Fruit fly (Drosophila melanogaster) whole organism, embryonic: ENCODE data around the gene term.
A peak's percentile ranks its signal among the peaks of the same experiment; 100 is the strongest.

Experiments
- Aef1 ChIP-seq: fragments of 200-800 bp; sonication (Bioruptor generic); IDR thresholded peaks from 3 replicates; pipeline ENCODE4 v1.3.6; 2022; ENCODE audit warnings: missing biosample characterization, missing genetic modification characterization
- Atf-2 ChIP-seq: fragments of 200-800 bp; sonication (Bioruptor generic); optimal IDR thresholded peaks from 2 replicates; lab custom pipeline; 2016; ENCODE audit warnings: missing biosample characterization, missing genetic modification characterization
- Atf3 ChIP-seq: fragments of 200-800 bp; sonication (Bioruptor generic); optimal IDR thresholded peaks from 3 replicates; lab custom pipeline; 2016; ENCODE audit warnings: missing biosample characterization, missing genetic modification characterization
- Atf6 ChIP-seq: fragments of 200-800 bp; sonication (Bioruptor generic); IDR thresholded peaks from 2 replicates; pipeline ENCODE4 v1.3.6; 2022; ENCODE audit warnings: missing biosample characterization, missing genetic modification characterization
- CG10209 ChIP-seq: fragments of 200-800 bp; sonication (Bioruptor generic); optimal IDR thresholded peaks from 3 replicates; lab custom pipeline; 2017; ENCODE audit warnings: missing biosample characterization, mild to moderate bottlenecking, missing genetic modification characterization, missing genetic modification reagents
- CG11560 ChIP-seq: fragments of 200-800 bp; sonication (Bioruptor generic); IDR thresholded peaks from 3 replicates; pipeline ENCODE4 v1.3.6; 2022; ENCODE audit warnings: missing biosample characterization, missing genetic modification characterization
- CG11723 ChIP-seq: fragments of 200-800 bp; sonication (Bioruptor generic); optimal IDR thresholded peaks from 2 replicates; lab custom pipeline; 2017; ENCODE audit warnings: missing biosample characterization, mild to moderate bottlenecking, missing genetic modification characterization
- CG12391 ChIP-seq: fragments of 200-800 bp; sonication (Bioruptor generic); optimal IDR thresholded peaks from 3 replicates; lab custom pipeline; 2018; ENCODE audit warnings: missing biosample characterization, mild to moderate bottlenecking, missing genetic modification characterization, moderate library complexity
- CG13123 ChIP-seq: fragments of 200-800 bp; sonication (Bioruptor generic); optimal IDR thresholded peaks from 2 replicates; lab custom pipeline; 2016; ENCODE audit warnings: missing biosample characterization, missing genetic modification characterization
- CG13894 ChIP-seq: fragments of 200-800 bp; sonication (Bioruptor generic); optimal IDR thresholded peaks from 3 replicates; lab custom pipeline; 2018; ENCODE audit warnings: missing biosample characterization, mild to moderate bottlenecking, missing genetic modification characterization, moderate library complexity
- CG16863 ChIP-seq: fragments of 200-800 bp; sonication (Bioruptor generic); optimal IDR thresholded peaks from 3 replicates; lab custom pipeline; 2016; ENCODE audit warnings: missing biosample characterization, missing genetic modification characterization
- CG17802 ChIP-seq: fragments of 200-800 bp; sonication (Bioruptor generic); optimal IDR thresholded peaks from 2 replicates; lab custom pipeline; 2018; ENCODE audit warnings: missing biosample characterization, mild to moderate bottlenecking, missing genetic modification characterization, moderate library complexity
- CG18476 ChIP-seq: fragments of 200-800 bp; sonication (Bioruptor generic); optimal IDR thresholded peaks from 2 replicates; lab custom pipeline; 2016; ENCODE audit warnings: missing biosample characterization, mild to moderate bottlenecking, missing genetic modification characterization
- CG2678 ChIP-seq: fragments of 200-800 bp; sonication (Bioruptor generic); optimal IDR thresholded peaks from 3 replicates; lab custom pipeline; 2019; ENCODE audit warnings: missing biosample characterization, mild to moderate bottlenecking, missing genetic modification characterization, moderate library complexity
- CG34422 ChIP-seq: fragments of 200-800 bp; sonication (Bioruptor generic); IDR thresholded peaks from 3 replicates; pipeline ENCODE4 v1.3.6; 2022; ENCODE audit warnings: missing biosample characterization, missing genetic modification characterization
- CG6272 ChIP-seq: fragments of 200-800 bp; sonication (Bioruptor generic); IDR thresholded peaks from 2 replicates; pipeline ENCODE4 v1.3.6; 2022; ENCODE audit warnings: missing biosample characterization, missing genetic modification characterization
- CG8089 ChIP-seq: fragments of 200-800 bp; sonication (Bioruptor generic); optimal IDR thresholded peaks from 3 replicates; lab custom pipeline; 2016; ENCODE audit warnings: missing biosample characterization, missing genetic modification characterization
- D19B ChIP-seq: fragments of 200-800 bp; sonication (Bioruptor generic); optimal IDR thresholded peaks from 2 replicates; lab custom pipeline; 2017; ENCODE audit warnings: missing biosample characterization, mild to moderate bottlenecking, missing genetic modification characterization
- Dbx ChIP-seq: fragments of 200-800 bp; sonication (Bioruptor generic); IDR thresholded peaks from 3 replicates; pipeline ENCODE4 v1.3.6; 2022; ENCODE audit warnings: missing biosample characterization, missing genetic modification characterization
- Deaf1 ChIP-seq: fragments of 200-800 bp; optimal IDR thresholded peaks from 3 replicates; lab custom pipeline; 2019; ENCODE audit warnings: missing biosample characterization, mild to moderate bottlenecking, missing genetic modification characterization, moderate library complexity
- E2f2 ChIP-seq: fragments of 200-800 bp; sonication (Bioruptor generic); IDR thresholded peaks from 2 replicates; pipeline ENCODE4 v1.3.6; 2022; ENCODE audit warnings: missing biosample characterization, missing genetic modification characterization
- Hr3 ChIP-seq: fragments of 200-800 bp; sonication (Bioruptor generic); optimal IDR thresholded peaks from 3 replicates; lab custom pipeline; 2016; ENCODE audit warnings: missing biosample characterization, missing genetic modification characterization
- Lhr ChIP-seq: fragments of 200-800 bp; sonication (Bioruptor generic); optimal IDR thresholded peaks from 3 replicates; lab custom pipeline; 2017; ENCODE audit warnings: mild to moderate bottlenecking, missing biosample characterization, missing genetic modification reagents, missing genetic modification characterization
- Mrtf ChIP-seq: fragments of 200-800 bp; sonication (Bioruptor generic); IDR thresholded peaks from 3 replicates; pipeline ENCODE4 v1.3.6; 2022; ENCODE audit warnings: missing biosample characterization, missing genetic modification characterization
- NC2α ChIP-seq: fragments of 200-800 bp; sonication (Bioruptor generic); optimal IDR thresholded peaks from 2 replicates; lab custom pipeline; 2016; ENCODE audit warnings: missing biosample characterization, missing genetic modification characterization
- Sox100B ChIP-seq: fragments of 200-800 bp; sonication (Bioruptor generic); optimal IDR thresholded peaks from 3 replicates; lab custom pipeline; 2018; ENCODE audit warnings: missing biosample characterization, mild to moderate bottlenecking, missing genetic modification characterization
- br ChIP-seq: fragments of >200 bp; optimal IDR thresholded peaks from 2 replicates; lab custom pipeline; 2017
- crc ChIP-seq: fragments of 200-800 bp; sonication (Bioruptor generic); optimal IDR thresholded peaks from 2 replicates; lab custom pipeline; 2016; ENCODE audit warnings: missing biosample characterization, missing genetic modification characterization
- danr ChIP-seq: fragments of 200-800 bp; sonication (Bioruptor generic); IDR thresholded peaks from 2 replicates; pipeline ENCODE4 v1.3.6; 2022; ENCODE audit warnings: missing biosample characterization, missing genetic modification characterization
- disco-r ChIP-seq: fragments of 200-800 bp; sonication (Bioruptor generic); optimal IDR thresholded peaks from 2 replicates; lab custom pipeline; 2016; ENCODE audit warnings: missing biosample characterization, missing genetic modification characterization
- ems ChIP-seq: fragments of 200-800 bp; sonication (Bioruptor generic); optimal IDR thresholded peaks from 3 replicates; lab custom pipeline; 2016; ENCODE audit warnings: missing biosample characterization, missing genetic modification characterization
- ewg ChIP-seq: fragments of 200-800 bp; sonication (Bioruptor generic); optimal IDR thresholded peaks from 3 replicates; lab custom pipeline; 2017; ENCODE audit warnings: mild to moderate bottlenecking, missing biosample characterization, missing genetic modification reagents, missing genetic modification characterization
- exex ChIP-seq: fragments of 200-800 bp; sonication (Bioruptor generic); optimal IDR thresholded peaks from 4 replicates; lab custom pipeline; 2018; ENCODE audit warnings: missing biosample characterization, mild to moderate bottlenecking, missing genetic modification characterization, moderate library complexity
- h ChIP-seq: fragments of >200 bp; optimal IDR thresholded peaks from 2 replicates; lab custom pipeline; 2017
- hb ChIP-seq: fragments of 200-800 bp; sonication (Bioruptor generic); IDR thresholded peaks from 3 replicates; pipeline ENCODE4 v1.3.6; 2022; ENCODE audit warnings: missing biosample characterization, missing genetic modification characterization; ENCODE audit not compliant: partially characterized antibody
- jing ChIP-seq: fragments of 200-800 bp; sonication (Bioruptor generic); optimal IDR thresholded peaks from 2 replicates; lab custom pipeline; 2018; ENCODE audit warnings: missing biosample characterization, mild to moderate bottlenecking, missing genetic modification characterization
- kah ChIP-seq: fragments of 200-800 bp; sonication (Bioruptor generic); optimal IDR thresholded peaks from 2 replicates; lab custom pipeline; 2018; ENCODE audit warnings: missing biosample characterization, mild to moderate bottlenecking, missing genetic modification characterization
- kay ChIP-seq: fragments of 200-800 bp; sonication (Bioruptor generic); optimal IDR thresholded peaks from 2 replicates; lab custom pipeline; 2016; ENCODE audit warnings: missing biosample characterization, missing genetic modification characterization
- lab ChIP-seq: fragments of 200-800 bp; sonication (Bioruptor generic); optimal IDR thresholded peaks from 3 replicates; lab custom pipeline; 2017; ENCODE audit warnings: missing biosample characterization, missing genetic modification characterization, mild to moderate bottlenecking, moderate library complexity, missing genetic modification reagents
- mirr ChIP-seq: fragments of 200-800 bp; sonication (Bioruptor generic); optimal IDR thresholded peaks from 3 replicates; lab custom pipeline; 2018; ENCODE audit warnings: missing biosample characterization, mild to moderate bottlenecking, missing genetic modification characterization
- nmo ChIP-seq: fragments of 200-800 bp; sonication (Bioruptor generic); optimal IDR thresholded peaks from 2 replicates; lab custom pipeline; 2018; ENCODE audit warnings: missing biosample characterization, mild to moderate bottlenecking, missing genetic modification characterization, moderate library complexity
- otp ChIP-seq: fragments of 200-800 bp; sonication (Bioruptor generic); IDR thresholded peaks from 3 replicates; pipeline ENCODE4, ENCODE4 v1.3.6; 2022; ENCODE audit warnings: missing biosample characterization, missing genetic modification characterization
- row ChIP-seq: fragments of 200-800 bp; sonication (Bioruptor generic); IDR thresholded peaks from 3 replicates; pipeline ENCODE4 v1.3.6; 2022; ENCODE audit warnings: missing biosample characterization, missing genetic modification characterization
- run ChIP-seq: fragments of 200-800 bp; sonication (Bioruptor generic); optimal IDR thresholded peaks from 3 replicates; lab custom pipeline; 2018; ENCODE audit warnings: missing biosample characterization, mild to moderate bottlenecking, missing genetic modification characterization
- sug ChIP-seq: fragments of 200-800 bp; optimal IDR thresholded peaks from 2 replicates; lab custom pipeline; 2019; ENCODE audit warnings: missing biosample characterization, mild to moderate bottlenecking, missing genetic modification characterization, moderate library complexity
- toy ChIP-seq: fragments of 200-800 bp; sonication (Bioruptor generic); IDR thresholded peaks from 2 replicates; pipeline ENCODE4 v1.3.6; 2022; ENCODE audit warnings: missing biosample characterization, missing genetic modification characterization
- trh ChIP-seq: fragments of 200-800 bp; sonication (Bioruptor generic); optimal IDR thresholded peaks from 2 replicates; lab custom pipeline; 2016; ENCODE audit warnings: missing biosample characterization, missing genetic modification characterization
- twi ChIP-seq: fragments of 200-800 bp; optimal IDR thresholded peaks from 2 replicates; lab custom pipeline; 2019; ENCODE audit warnings: missing biosample characterization, mild to moderate bottlenecking, missing genetic modification characterization, moderate library complexity
- vfl ChIP-seq: fragments of 200-800 bp; sonication (Bioruptor generic); optimal IDR thresholded peaks from 2 replicates; lab custom pipeline; 2016; ENCODE audit warnings: missing biosample characterization, missing genetic modification characterization
- zf30C ChIP-seq: fragments of 200-800 bp; sonication (Bioruptor generic); optimal IDR thresholded peaks from 3 replicates; lab custom pipeline; 2018; ENCODE audit warnings: missing biosample characterization, mild to moderate bottlenecking, missing genetic modification characterization

term gene

DNA sequence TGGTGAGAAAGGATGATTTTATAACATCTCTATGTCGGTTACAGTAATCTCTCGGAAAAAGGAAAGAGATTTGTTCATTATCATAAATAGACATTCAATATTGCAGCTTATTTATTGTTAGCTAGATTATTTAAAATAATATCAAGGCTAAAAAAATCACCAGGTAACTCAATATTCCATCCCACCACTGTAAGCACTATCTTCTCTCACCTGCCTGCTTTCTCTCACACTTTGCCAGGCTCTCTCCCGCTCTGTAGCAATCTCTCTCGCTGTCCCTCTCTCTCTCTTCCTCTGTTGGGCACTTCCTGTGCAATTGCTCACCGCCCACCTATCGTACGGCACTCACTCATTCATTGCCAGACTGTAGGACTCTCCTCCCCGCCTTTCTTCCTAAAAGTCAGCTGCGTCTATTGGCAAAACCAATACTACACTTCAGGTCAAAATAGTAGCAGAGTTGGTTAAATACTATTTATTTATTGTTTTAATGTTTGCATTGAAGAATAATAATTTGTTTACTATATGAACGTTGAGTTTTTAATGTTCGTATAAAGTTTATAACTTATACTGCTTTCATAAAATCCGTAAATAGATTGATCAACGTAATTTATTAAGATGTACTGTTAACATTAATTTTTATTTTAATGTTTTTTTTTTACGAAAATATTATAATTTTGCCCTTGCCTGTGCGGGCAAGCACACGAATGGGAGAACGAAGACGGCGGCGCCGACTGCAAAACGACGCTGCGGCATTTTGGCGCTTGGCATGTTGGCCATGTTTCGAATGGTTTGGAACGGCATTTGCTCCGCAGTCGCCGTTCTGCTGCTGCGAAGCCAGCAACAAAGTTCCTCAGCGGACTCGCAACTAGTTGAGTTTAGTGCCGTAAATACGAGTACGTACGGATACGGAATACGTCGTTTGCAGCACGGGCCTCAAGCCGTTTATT is 47.3 kb upstream of the term start (continued):
- TF ChIP-seq CG11560 (tag; lab: Robert Waterston, UW) (peak; percentile 92), twi (tag; lab: Kevin White, UChicago) (peak; percentile 44), vfl (no peak), CG18476 (GFP tag; lab: Kevin White, UChicago) (peak; percentile 76), zf30C (peak; percentile 71), nmo (GFP tag; lab: Kevin White, UChicago) (peak; percentile 92), CG2678 (tag; lab: Kevin White, UChicago) (peak; percentile 96), CG11723 (GFP tag; lab: Kevin White, UChicago) (peak; percentile 72), CG12391 (tag; lab: Kevin White, UChicago) (peak; percentile 89), Atf3 (GFP tag; lab: Kevin White, UChicago) (peak; percentile 81), Dbx (GFP tag; lab: Robert Waterston, UW) (peak; percentile 99), Atf6 (GFP tag; lab: Robert Waterston, UW) (peak; percentile 97), CG17802 (tag; lab: Kevin White, UChicago) (peak; percentile 45), jing (GFP tag; lab: Kevin White, UChicago) (peak; percentile 85), CG34422 (GFP tag; lab: Robert Waterston, UW) (peak; percentile 98), mirr (GFP tag; lab: Kevin White, UChicago) (peak; percentile 92), Atf-2 (GFP tag; lab: Kevin White, UChicago) (peak; percentile 87), ems (GFP tag; lab: Kevin White, UChicago) (peak; percentile 88), crc (peak; percentile 89), kah (GFP tag; lab: Kevin White, UChicago) (peak; percentile 73), E2f2 (GFP tag; lab: Robert Waterston, UW) (peak; percentile 79), CG13894 (tag; lab: Kevin White, UChicago) (peak; percentile 93), row (GFP tag; lab: Robert Waterston, UW) (peak; percentile 98), Sox100B (GFP tag; lab: Kevin White, UChicago) (peak; percentile 94), otp (GFP tag; lab: Robert Waterston, UW) (peak; percentile 94), CG16863 (GFP tag; lab: Kevin White, UChicago) (peak; percentile 91), exex (tag; lab: Kevin White, UChicago) (peak; percentile 62), Hr3 (peak; percentile 90), CG8089 (GFP tag; lab: Kevin White, UChicago) (peak; percentile 84), lab (GFP tag; lab: Kevin White, UChicago) (peak; percentile 97), hb (GFP tag; lab: Robert Waterston, UW) (no peak), NC2α (GFP tag; lab: Kevin White, UChicago) (peak; percentile 82), h (no peak), run (tag; lab: Kevin White, UChicago) (peak; percentile 91), trh (GFP tag; lab: Kevin White, UChicago) (peak; percentile 63), Lhr (peak; percentile 52), kay (GFP tag; lab: Kevin White, UChicago) (peak; percentile 87), D19B (peak; percentile 86), CG10209 (GFP tag; lab: Kevin White, UChicago) (peak; percentile 89), Mrtf (GFP tag; lab: Robert Waterston, UW) (peak; percentile 98), CG13123 (peak; percentile 68), disco-r (GFP tag; lab: Kevin White, UChicago) (peak; percentile 40), danr (GFP tag; lab: Robert Waterston, UW) (peak; percentile 92), ewg (GFP tag; lab: Kevin White, UChicago) (peak; percentile 86), sug (peak; percentile 90), toy (peak; percentile 97), Deaf1 (tag; lab: Kevin White, UChicago) (peak; percentile 85), CG6272 (GFP tag; lab: Robert Waterston, UW) (peak; percentile 98), Aef1 (peak; percentile 98), br (no peak)
